Worm (Caenorhabditis elegans) whole organism, mixed stage, embryonic: ENCODE results near the gene T16A9.5.

Experiments
- elt-3 ChIP-seq: fragments of 150-350 bp; optimal IDR thresholded peaks from 2 replicates; lab custom pipeline; 2014; ENCODE audit warnings: missing biosample characterization, missing genetic modification characterization
- hlh-1 ChIP-seq: fragments of 150-350 bp; optimal IDR thresholded peaks from 2 replicates; lab custom pipeline; 2014; ENCODE audit warnings: missing biosample characterization, missing genetic modification reagents, missing genetic modification characterization
- lin-13 ChIP-seq: fragments of 150-350 bp; optimal IDR thresholded peaks from 2 replicates; lab custom pipeline; 2014; ENCODE audit warnings: missing biosample characterization, missing genetic modification characterization
- mab-5 ChIP-seq: fragments of 150-350 bp; optimal IDR thresholded peaks from 2 replicates; lab custom pipeline; 2014; ENCODE audit warnings: missing biosample characterization, missing genetic modification characterization
- unc-62 ChIP-seq: fragments of 150-350 bp; optimal IDR thresholded peaks from 2 replicates; lab custom pipeline; 2014; ENCODE audit warnings: missing biosample characterization, missing genetic modification reagents, missing genetic modification characterization
- zip-8 ChIP-seq: fragments of 150-350 bp; optimal IDR thresholded peaks from 2 replicates; lab custom pipeline; 2014; ENCODE audit warnings: missing biosample characterization, missing genetic modification characterization

DNA sequence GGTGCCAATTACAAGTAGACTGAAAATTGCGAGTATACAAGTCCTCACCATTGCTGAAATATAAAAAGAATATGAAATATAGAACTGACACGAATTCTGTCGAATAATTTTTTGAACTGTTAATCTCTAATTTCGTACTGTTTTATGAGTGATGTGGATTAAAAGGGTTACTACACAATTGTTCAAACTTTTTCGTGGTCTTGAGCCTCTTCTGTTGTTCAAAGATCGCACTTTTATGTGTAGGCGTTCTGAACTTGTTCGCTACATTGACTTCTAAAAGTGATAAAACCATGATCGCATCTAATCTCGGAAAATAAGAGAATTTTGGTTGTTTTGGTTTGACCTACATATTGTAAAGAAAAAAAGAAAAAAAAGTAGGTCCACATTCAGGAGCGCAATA, 33.0 kb upstream of the T16A9.5 start, which contains the start of gene K02E11.4:
- no peak for TF ChIP-seq elt-3
- TF ChIP-seq unc-62 = no peak
- TF ChIP-seq lin-13 (tag; lab: Kevin White, UChicago) = no peak
- TF ChIP-seq hlh-1 (tag; lab: Kevin White, UChicago) = no peak
- TF ChIP-seq zip-8 (tag; lab: Kevin White, UChicago) = no peak
- TF ChIP-seq mab-5 (tag; lab: Kevin White, UChicago) = no peak
